Worm (Caenorhabditis elegans): ENCODE measurements around the gene M117.6.

DNA sequence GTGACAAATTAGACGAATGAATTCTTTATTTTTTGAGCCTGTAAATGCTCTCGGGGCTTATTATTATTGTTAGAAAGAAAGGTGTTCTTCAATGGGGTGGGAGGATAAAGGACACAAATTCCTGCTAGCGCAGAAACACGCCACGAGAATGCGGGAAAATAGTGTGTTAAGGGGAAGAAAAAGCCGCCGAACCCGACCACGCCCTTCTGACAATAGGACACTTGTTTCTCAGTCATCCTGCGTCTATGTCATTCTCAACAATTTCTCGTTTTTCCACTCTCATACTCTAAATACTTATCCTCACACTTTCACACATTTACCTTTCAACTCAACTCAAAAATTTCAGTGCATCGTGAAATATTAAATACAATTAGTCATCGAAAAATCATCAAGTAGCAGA lies 14.0 kb downstream of the M117.6 start, which contains the start of gene M117.1:
- no peak for TF ChIP-seq ceh-45 (GFP tag; IDR thresholded peaks at IDR 0.05)
- no peak for TF ChIP-seq mec-3 (tag; optimal IDR thresholded peaks at IDR 0.05; ENCODE audit: borderline replicate concordance)
- no peak for TF ChIP-seq hlh-8 (tag; optimal IDR thresholded peaks at IDR 0.05)
- TF ChIP-seq nhr-11 (tag; optimal IDR thresholded peaks at IDR 0.05) = no peak
- TF ChIP-seq pha-4 (tag; optimal IDR thresholded peaks at IDR 0.05) = no peak
- no peak for TF ChIP-seq ceh-24 (tag; optimal IDR thresholded peaks at IDR 0.05)

All from whole organism, late embryonic.